Fruit fly (Drosophila melanogaster) Kc167 (cell line): ENCODE data around the gene ball.

ENCODE experiments used
- h ChIP-seq: fragments of >200 bp; optimal IDR thresholded peaks from 3 replicates; lab custom pipeline; 2018; ENCODE audit warnings: missing external identifiers
- psq ChIP-seq: fragments of >200 bp; optimal IDR thresholded peaks from 2 replicates; lab custom pipeline; 2017; ENCODE audit warnings: missing external identifiers

- TF ChIP-seq h (lab: Kevin White, UChicago) = no peak
- no peak for TF ChIP-seq psq (lab: Kevin White, UChicago)
These were observed 34.7 kb downstream of the ball start for dm6 chr3R:26831861-26832260.
